Fruit fly (Drosophila melanogaster) whole organism: ENCODE results near the gene CG14684.

ENCODE experiments used
- CG8478 ChIP-seq: fragments of >200 bp; optimal IDR thresholded peaks from 2 replicates; lab custom pipeline; 2018; ENCODE audit warnings: inconsistent platforms
- Dll ChIP-seq: fragments of >200 bp; optimal IDR thresholded peaks from 2 replicates; lab custom pipeline; 2017
- EcR ChIP-seq, 2 experiments: fragments of >200 bp; optimal IDR thresholded peaks; 2 replicates each; lab custom pipeline; 2017; ENCODE audit warnings: missing biosample characterization in 2 of 2, missing genetic modification characterization in 2 of 2, missing genetic modification reagents in 2 of 2

- TF ChIP-seq CG8478 (no peak), EcR (GFP tag; optimal IDR thresholded peaks at IDR 0.05; lab: Kevin White, UChicago) (no peak), Dll (no peak)
Observed at dm6 chr3R:10726714-10727113, 19.9 kb downstream of the CG14684 start.
